Fruit fly (Drosophila melanogaster) whole organism: ENCODE measurements around the gene GluRIIE.

Experiments
- CG8478 ChIP-seq: fragments of >200 bp; optimal IDR thresholded peaks from 2 replicates; lab custom pipeline; 2018; ENCODE audit warnings: inconsistent platforms
- Dll ChIP-seq: fragments of >200 bp; optimal IDR thresholded peaks from 2 replicates; lab custom pipeline; 2017
- pan ChIP-seq: fragments of >200 bp; optimal IDR thresholded peaks from 2 replicates; lab custom pipeline; 2017
- psq ChIP-seq: fragments of >200 bp; optimal IDR thresholded peaks from 2 replicates; lab custom pipeline; 2017

dm6 chr3R:20595901-20596300 is 52.6 kb downstream of the GluRIIE start:
- TF ChIP-seq psq (lab: Kevin White, UChicago) (no peak), pan (lab: Kevin White, UChicago) (no peak), CG8478 (lab: Kevin White, UChicago) (no peak), Dll (lab: Kevin White, UChicago) (no peak)
